Fruit fly (Drosophila melanogaster): ENCODE measurements around the gene Lam.

Gene Lam

dm6 chr2L:5523848-5524473 lies 18.3 kb upstream of the Lam start, which contains the start of the genes Vps52 and Elp4 (continued):
- TF ChIP-seq z (GFP tag; IDR thresholded peaks at IDR 0.05) (no peak), CG2678 (tag; optimal IDR thresholded peaks at IDR 0.05) (no peak), CG9215 (GFP tag; IDR thresholded peaks at IDR 0.05) (peak; percentile 72), CG7271 (tag; optimal IDR thresholded peaks at IDR 0.05) (peak; percentile 28), CG7745 (tag; optimal IDR thresholded peaks at IDR 0.05) (no peak), psq (GFP tag; optimal IDR thresholded peaks at IDR 0.05) (peak; percentile 68), Jarid2 (GFP tag; optimal IDR thresholded peaks at IDR 0.05) (no peak), Oli (tag; optimal IDR thresholded peaks at IDR 0.05) (peak; percentile 70), Trl (optimal IDR thresholded peaks at IDR 0.05) (no peak), Trl (GFP tag; optimal IDR thresholded peaks at IDR 0.05) (peak; percentile 22), Bdp1 (GFP tag; optimal IDR thresholded peaks at IDR 0.05) (no peak), CG13894 (tag; optimal IDR thresholded peaks at IDR 0.05) (peak; percentile 78), BEAF-32 (GFP tag; optimal IDR thresholded peaks at IDR 0.05) (peak; percentile 80), CG1603 (tag; optimal IDR thresholded peaks at IDR 0.05) (peak; percentile 58), CG15479 (GFP tag; optimal IDR thresholded peaks at IDR 0.05) (no peak), sc (optimal IDR thresholded peaks at IDR 0.05) (no peak), sc (GFP tag; optimal IDR thresholded peaks at IDR 0.05) (peak; percentile 60), fd3F (GFP tag; optimal IDR thresholded peaks at IDR 0.05) (peak; percentile 78), klu (GFP tag; IDR thresholded peaks at IDR 0.05) (peak; percentile 58; the same call in 1 of the 2 replicates), otp (GFP tag; IDR thresholded peaks at IDR 0.05) (no peak), CG10431 (GFP tag; optimal IDR thresholded peaks at IDR 0.05) (peak; percentile 35), Lhr (GFP tag; optimal IDR thresholded peaks at IDR 0.05) (peak; percentile 56), vvl (GFP tag; IDR thresholded peaks at IDR 0.05) (peak; percentile 70), Doc3 (GFP tag; IDR thresholded peaks at IDR 0.05; ENCODE audit: partially characterized antibody) (peak; percentile 61; the same call in 2 of the 3 replicates), sug (tag; optimal IDR thresholded peaks at IDR 0.05) (peak; percentile 85), dysf (GFP tag; IDR thresholded peaks at IDR 0.05) (peak; percentile 78), CG11504 (tag; optimal IDR thresholded peaks at IDR 0.05) (no peak), scrt (GFP tag; optimal IDR thresholded peaks at IDR 0.05) (no peak), CG2889 (GFP tag; IDR thresholded peaks at IDR 0.05) (peak; percentile 47; the same call in 1 of the 3 replicates), toy (GFP tag; IDR thresholded peaks at IDR 0.05) (no peak), CG2712 (tag; optimal IDR thresholded peaks at IDR 0.05) (peak; percentile 84), CG1233 (GFP tag; optimal IDR thresholded peaks at IDR 0.05) (peak; percentile 75), CG17912 (GFP tag; optimal IDR thresholded peaks at IDR 0.05) (peak; percentile 5), HLH4C (GFP tag; IDR thresholded peaks at IDR 0.05; ENCODE audit: partially characterized antibody) (peak; percentile 83), Dll (GFP tag; IDR thresholded peaks at IDR 0.05; ENCODE audit: partially characterized antibody) (peak; percentile 81), CG10274 (GFP tag; optimal IDR thresholded peaks at IDR 0.05) (peak; percentile 12), nerfin-2 (GFP tag; IDR thresholded peaks at IDR 0.05; ENCODE audit: partially characterized antibody) (peak; percentile 67), vnd (GFP tag; IDR thresholded peaks at IDR 0.05; ENCODE audit: partially characterized antibody) (peak; percentile 78), E2f2 (GFP tag; IDR thresholded peaks at IDR 0.05) (no peak), PHDP (tag; optimal IDR thresholded peaks at IDR 0.05) (peak; percentile 77), mirr (GFP tag; optimal IDR thresholded peaks at IDR 0.05) (no peak), az2 (GFP tag; optimal IDR thresholded peaks at IDR 0.05) (peak; percentile 77), zfh2 (GFP tag; optimal IDR thresholded peaks at IDR 0.05) (peak; percentile 64), Hr39 (optimal IDR thresholded peaks at IDR 0.05) (no peak), wek (GFP tag; optimal IDR thresholded peaks at IDR 0.05) (peak; percentile 69), CG14441 (GFP tag; IDR thresholded peaks at IDR 0.05) (peak; percentile 70), lab (GFP tag; optimal IDR thresholded peaks at IDR 0.05) (no peak), Hmr (GFP tag; optimal IDR thresholded peaks at IDR 0.05) (no peak), oc (tag; optimal IDR thresholded peaks at IDR 0.05) (peak; percentile 53), slbo (GFP tag; IDR thresholded peaks at IDR 0.05) (peak; percentile 74)

Data from whole organism, embryonic.